Fruit fly (Drosophila melanogaster) whole organism, embryonic: Measurements from ENCODE around the gene shd.

Experiments
- Atf-2 ChIP-seq: fragments of 200-800 bp; sonication (Bioruptor generic); optimal IDR thresholded peaks from 2 replicates; lab custom pipeline; 2016; ENCODE audit warnings: missing biosample characterization, missing genetic modification characterization
- Awh ChIP-seq: fragments of 200-800 bp; sonication (Bioruptor generic); IDR thresholded peaks from 2 replicates; pipeline ENCODE4, ENCODE4 v1.3.6; 2022; ENCODE audit warnings: missing biosample characterization, missing genetic modification characterization
- CG11398 ChIP-seq: fragments of 200-800 bp; sonication (Bioruptor generic); optimal IDR thresholded peaks from 2 replicates; lab custom pipeline; 2016; ENCODE audit warnings: missing biosample characterization, missing genetic modification characterization
- CG12391 ChIP-seq: fragments of 200-800 bp; sonication (Bioruptor generic); optimal IDR thresholded peaks from 3 replicates; lab custom pipeline; 2018; ENCODE audit warnings: missing biosample characterization, mild to moderate bottlenecking, missing genetic modification characterization, moderate library complexity
- CG15479 ChIP-seq: fragments of 200-800 bp; sonication (Bioruptor generic); optimal IDR thresholded peaks from 3 replicates; lab custom pipeline; 2019; ENCODE audit warnings: missing biosample characterization, mild to moderate bottlenecking, missing genetic modification characterization, moderate library complexity
- CG17385 ChIP-seq: fragments of 200-800 bp; sonication (Bioruptor generic); optimal IDR thresholded peaks from 3 replicates; lab custom pipeline; 2018; ENCODE audit warnings: missing biosample characterization, mild to moderate bottlenecking, missing genetic modification characterization
- CG17829 ChIP-seq: fragments of 200-800 bp; optimal IDR thresholded peaks from 2 replicates; lab custom pipeline; 2019; ENCODE audit warnings: missing biosample characterization, mild to moderate bottlenecking, missing genetic modification characterization, moderate library complexity
- CG1832 ChIP-seq: fragments of 200-800 bp; sonication (Bioruptor generic); optimal IDR thresholded peaks from 2 replicates; lab custom pipeline; 2017; ENCODE audit warnings: missing biosample characterization, mild to moderate bottlenecking, missing genetic modification characterization, inconsistent platforms
- CG2199 ChIP-seq: fragments of 200-800 bp; sonication (Bioruptor generic); IDR thresholded peaks from 3 replicates; pipeline ENCODE4 v1.3.6; 2022; ENCODE audit warnings: missing biosample characterization, missing genetic modification characterization
- CG2712 ChIP-seq: fragments of 200-800 bp; optimal IDR thresholded peaks from 3 replicates; lab custom pipeline; 2019; ENCODE audit warnings: missing biosample characterization, mild to moderate bottlenecking, missing genetic modification characterization, moderate library complexity
- CG3065 ChIP-seq: fragments of 200-800 bp; sonication (Bioruptor generic); optimal IDR thresholded peaks from 2 replicates; lab custom pipeline; 2016; ENCODE audit warnings: missing biosample characterization, missing genetic modification characterization
- CG31388 ChIP-seq: fragments of 200-800 bp; sonication (Bioruptor generic); optimal IDR thresholded peaks from 2 replicates; lab custom pipeline; 2016; ENCODE audit warnings: missing biosample characterization, missing genetic modification characterization
- CG3726 ChIP-seq: fragments of 200-800 bp; sonication (Bioruptor generic); IDR thresholded peaks from 3 replicates; pipeline ENCODE4, ENCODE4 v1.3.6; 2022; ENCODE audit warnings: missing biosample characterization, missing genetic modification characterization
- CG7271 ChIP-seq: fragments of 200-800 bp; sonication (Bioruptor generic); optimal IDR thresholded peaks from 2 replicates; lab custom pipeline; 2018; ENCODE audit warnings: missing biosample characterization, mild to moderate bottlenecking, missing genetic modification characterization, moderate library complexity
- CG8281 ChIP-seq: fragments of 200-800 bp; sonication (Bioruptor generic); optimal IDR thresholded peaks from 2 replicates; lab custom pipeline; 2018; ENCODE audit warnings: missing biosample characterization, mild to moderate bottlenecking, missing genetic modification characterization, moderate library complexity
- CoRest ChIP-seq: fragments of 200-800 bp; sonication (Bioruptor generic); optimal IDR thresholded peaks from 3 replicates; lab custom pipeline; 2018; ENCODE audit warnings: missing biosample characterization, mild to moderate bottlenecking, missing genetic modification characterization, moderate library complexity
- Deaf1 ChIP-seq: fragments of 200-800 bp; optimal IDR thresholded peaks from 3 replicates; lab custom pipeline; 2019; ENCODE audit warnings: missing biosample characterization, mild to moderate bottlenecking, missing genetic modification characterization, moderate library complexity
- Dek ChIP-seq: fragments of 200-800 bp; sonication (Bioruptor generic); optimal IDR thresholded peaks from 3 replicates; lab custom pipeline; 2019; ENCODE audit warnings: missing biosample characterization, mild to moderate bottlenecking, missing genetic modification characterization, moderate library complexity
- Dp ChIP-seq: fragments of 200-800 bp; sonication (Bioruptor generic); optimal IDR thresholded peaks from 2 replicates; lab custom pipeline; 2018; ENCODE audit warnings: missing biosample characterization, mild to moderate bottlenecking, missing genetic modification characterization, moderate library complexity
- Eip74EF ChIP-seq, 2 experiments: fragments of 200-800 bp in 1 of 2; fragments of >200 bp in 1 of 2; sonication (Bioruptor generic) in 1 of 2; optimal IDR thresholded peaks; 2 replicates each; lab custom pipeline; 2017 to 2019; ENCODE audit warnings: missing biosample characterization in 2 of 2, missing genetic modification characterization in 2 of 2, mild to moderate bottlenecking in 1 of 2, moderate library complexity in 1 of 2
- H15 ChIP-seq: fragments of 200-800 bp; sonication (Bioruptor generic); IDR thresholded peaks from 3 replicates; pipeline ENCODE4 v1.3.6; 2022; ENCODE audit warnings: missing biosample characterization, missing genetic modification characterization
- Jarid2 ChIP-seq: fragments of 200-800 bp; sonication (Bioruptor generic); optimal IDR thresholded peaks from 3 replicates; lab custom pipeline; 2017; ENCODE audit warnings: mild to moderate bottlenecking, missing biosample characterization, missing genetic modification reagents, missing genetic modification characterization
- Kr ChIP-seq: fragments of 200-800 bp; sonication (Bioruptor generic); optimal IDR thresholded peaks from 2 replicates; lab custom pipeline; 2017; ENCODE audit warnings: missing biosample characterization, mild to moderate bottlenecking, missing genetic modification characterization
- Med ChIP-seq: fragments of 200-800 bp; sonication (Bioruptor generic); peaks from one replicate; lab custom pipeline; 2016; ENCODE audit warnings: missing biosample characterization, missing genetic modification characterization, mild to moderate bottlenecking, inconsistent platforms, moderate library complexity
- Mrtf ChIP-seq: fragments of 200-800 bp; sonication (Bioruptor generic); IDR thresholded peaks from 3 replicates; pipeline ENCODE4 v1.3.6; 2022; ENCODE audit warnings: missing biosample characterization, missing genetic modification characterization
- Nf-YC ChIP-seq: fragments of 200-800 bp; optimal IDR thresholded peaks from 3 replicates; lab custom pipeline; 2019; ENCODE audit warnings: missing biosample characterization, mild to moderate bottlenecking, missing genetic modification characterization, moderate library complexity
- Xrp1 ChIP-seq: fragments of 200-800 bp; sonication (Bioruptor generic); IDR thresholded peaks from 2 replicates; pipeline ENCODE4 v1.3.6; 2022; ENCODE audit warnings: missing biosample characterization, missing genetic modification characterization
- abd-A ChIP-seq: fragments of 200-800 bp; sonication (Bioruptor generic); optimal IDR thresholded peaks from 3 replicates; lab custom pipeline; 2019; ENCODE audit warnings: missing biosample characterization, mild to moderate bottlenecking, missing genetic modification characterization, moderate library complexity
- ash1 ChIP-seq: fragments of 200-800 bp; sonication (Bioruptor generic); optimal IDR thresholded peaks from 2 replicates; lab custom pipeline; 2018; ENCODE audit warnings: missing biosample characterization, mild to moderate bottlenecking, missing genetic modification characterization
- chinmo ChIP-seq: fragments of 200-800 bp; sonication (Bioruptor generic); IDR thresholded peaks from 4 replicates; pipeline ENCODE4 v1.3.6; 2022; ENCODE audit warnings: missing biosample characterization, missing genetic modification characterization; ENCODE audit not compliant: partially characterized antibody
- dmrt11E ChIP-seq: fragments of 200-800 bp; sonication (Bioruptor generic); optimal IDR thresholded peaks from 3 replicates; lab custom pipeline; 2018; ENCODE audit warnings: missing biosample characterization, mild to moderate bottlenecking, missing genetic modification characterization, moderate library complexity
- esg ChIP-seq: fragments of 200-800 bp; sonication (Bioruptor generic); conservative IDR thresholded peaks from 2 replicates; pipeline ENCODE4 v1.3.6; 2022; ENCODE audit warnings: missing biosample characterization, missing genetic modification characterization
- fd64A ChIP-seq: fragments of 200-800 bp; sonication (Bioruptor generic); optimal IDR thresholded peaks from 3 replicates; lab custom pipeline; 2018; ENCODE audit warnings: missing biosample characterization, mild to moderate bottlenecking, missing genetic modification characterization
- gce ChIP-seq: fragments of 200-800 bp; sonication (Bioruptor generic); IDR thresholded peaks from 3 replicates; pipeline ENCODE4 v1.3.6; 2022; ENCODE audit warnings: missing biosample characterization, missing genetic modification characterization
- grn ChIP-seq: fragments of 200-800 bp; sonication (Bioruptor generic); optimal IDR thresholded peaks from 3 replicates; lab custom pipeline; 2017; ENCODE audit warnings: missing biosample characterization, missing genetic modification characterization
- ham ChIP-seq: fragments of 200-800 bp; sonication (Bioruptor generic); IDR thresholded peaks from 2 replicates; pipeline ENCODE4 v1.3.6; 2022; ENCODE audit warnings: missing biosample characterization, missing genetic modification characterization
- jing ChIP-seq: fragments of 200-800 bp; sonication (Bioruptor generic); optimal IDR thresholded peaks from 2 replicates; lab custom pipeline; 2018; ENCODE audit warnings: missing biosample characterization, mild to moderate bottlenecking, missing genetic modification characterization
- kah ChIP-seq: fragments of 200-800 bp; sonication (Bioruptor generic); optimal IDR thresholded peaks from 2 replicates; lab custom pipeline; 2018; ENCODE audit warnings: missing biosample characterization, mild to moderate bottlenecking, missing genetic modification characterization
- klu ChIP-seq: fragments of 200-800 bp; sonication (Bioruptor generic); IDR thresholded peaks from 2 replicates; pipeline ENCODE4 v1.3.6; 2022; ENCODE audit warnings: missing biosample characterization, missing genetic modification characterization
- peb ChIP-seq: fragments of 200-800 bp; sonication (Bioruptor generic); IDR thresholded peaks from 2 replicates; pipeline ENCODE4 v1.3.6; 2022; ENCODE audit warnings: missing biosample characterization, missing genetic modification characterization
- pum ChIP-seq: fragments of 200-800 bp; sonication (Bioruptor generic); optimal IDR thresholded peaks from 2 replicates; lab custom pipeline; 2016; ENCODE audit warnings: missing biosample characterization, missing genetic modification characterization
- sd ChIP-seq: fragments of 200-800 bp; sonication (Bioruptor generic); optimal IDR thresholded peaks from 3 replicates; lab custom pipeline; 2018; ENCODE audit warnings: missing biosample characterization, mild to moderate bottlenecking, missing genetic modification characterization, moderate library complexity
- seq ChIP-seq: fragments of 200-800 bp; sonication (Bioruptor generic); IDR thresholded peaks from 2 replicates; pipeline ENCODE4 v1.3.6; 2022; ENCODE audit warnings: missing biosample characterization, missing genetic modification characterization
- sima ChIP-seq: fragments of 200-800 bp; sonication (Bioruptor generic); optimal IDR thresholded peaks from 2 replicates; lab custom pipeline; 2016; ENCODE audit warnings: missing biosample characterization, missing genetic modification characterization
- sqz ChIP-seq: fragments of 200-800 bp; sonication (Bioruptor generic); optimal IDR thresholded peaks from 3 replicates; lab custom pipeline; 2018; ENCODE audit warnings: missing biosample characterization, mild to moderate bottlenecking, missing genetic modification characterization
- tio ChIP-seq: fragments of 200-800 bp; sonication (Bioruptor generic); optimal IDR thresholded peaks from 2 replicates; lab custom pipeline; 2017; ENCODE audit warnings: missing biosample characterization, missing genetic modification characterization, inconsistent platforms
- tll ChIP-seq, 2 experiments: fragments of 200-800 bp in 1 of 2; fragments of >200 bp in 1 of 2; sonication (Bioruptor generic) in 1 of 2; optimal IDR thresholded peaks; 2 replicates each; lab custom pipeline; 2017 to 2019; ENCODE audit warnings: missing biosample characterization in 2 of 2, missing genetic modification characterization in 2 of 2, mild to moderate bottlenecking in 1 of 2, moderate library complexity in 1 of 2
- unc-4 ChIP-seq: fragments of 200-800 bp; sonication (Bioruptor generic); IDR thresholded peaks from 2 replicates; pipeline ENCODE4 v1.3.6; 2022; ENCODE audit warnings: missing biosample characterization, missing genetic modification characterization; ENCODE audit not compliant: partially characterized antibody
- vvl ChIP-seq: fragments of 200-800 bp; sonication (Bioruptor generic); IDR thresholded peaks from 2 replicates; pipeline ENCODE4 v1.3.6; 2022; ENCODE audit warnings: missing biosample characterization, missing genetic modification characterization
- zen ChIP-seq: fragments of 200-800 bp; sonication (Bioruptor generic); optimal IDR thresholded peaks from 3 replicates; lab custom pipeline; 2018; ENCODE audit warnings: missing biosample characterization, mild to moderate bottlenecking, missing genetic modification characterization, moderate library complexity
- zf30C ChIP-seq: fragments of 200-800 bp; sonication (Bioruptor generic); optimal IDR thresholded peaks from 3 replicates; lab custom pipeline; 2018; ENCODE audit warnings: missing biosample characterization, mild to moderate bottlenecking, missing genetic modification characterization

Gene shd

DNA sequence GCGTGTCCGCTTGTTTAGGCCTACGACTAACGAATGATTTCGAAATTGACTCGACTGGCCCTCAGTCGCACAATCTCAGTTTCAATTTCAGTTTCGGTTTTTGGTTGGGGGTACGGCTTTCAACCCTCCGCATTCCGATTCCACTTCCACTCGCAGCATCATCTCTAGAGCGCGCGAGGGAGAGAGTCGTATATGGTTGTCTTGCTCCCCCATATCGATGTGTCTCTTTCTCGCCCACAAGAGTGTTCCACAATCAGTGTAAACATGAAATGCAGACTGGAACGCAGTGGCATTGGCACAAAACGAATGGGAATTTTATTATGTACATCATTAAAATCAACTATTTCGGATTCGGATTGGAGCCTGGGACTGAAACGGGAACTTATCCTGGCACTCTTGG, 14.8 kb upstream of the shd start, which contains the start of gene HGTX (continued):
- TF ChIP-seq pum (GFP tag; lab: Kevin White, UChicago) (no peak), CG3726 (GFP tag; lab: Robert Waterston, UW) (no peak), Med (peak; percentile 37), tll (GFP tag; optimal IDR thresholded peaks at IDR 0.05; lab: Kevin White, UChicago) (peak; percentile 56 to 60), Mrtf (no peak), dmrt11E (tag; lab: Kevin White, UChicago) (no peak), tio (GFP tag; lab: Kevin White, UChicago) (no peak), Nf-YC (tag; lab: Kevin White, UChicago) (peak; percentile 95), klu (GFP tag; lab: Robert Waterston, UW) (no peak), Awh (GFP tag; lab: Robert Waterston, UW) (no peak), CG2199 (GFP tag; lab: Robert Waterston, UW) (peak; percentile 81; the same call in 2 of the 3 replicates), CoRest (tag; lab: Kevin White, UChicago) (peak; percentile 21), Kr (GFP tag; lab: Kevin White, UChicago) (no peak), CG11398 (no peak), peb (no peak), Atf-2 (GFP tag; lab: Kevin White, UChicago) (no peak), vvl (GFP tag; lab: Robert Waterston, UW) (no peak), unc-4 (no peak), ash1 (no peak), CG31388 (GFP tag; lab: Kevin White, UChicago) (no peak), CG3065 (GFP tag; lab: Kevin White, UChicago) (peak; percentile 11), CG1832 (GFP tag; lab: Kevin White, UChicago) (peak; percentile 96), Jarid2 (GFP tag; lab: Kevin White, UChicago) (peak; percentile 68), Xrp1 (GFP tag; lab: Robert Waterston, UW) (no peak), sima (GFP tag; lab: Kevin White, UChicago) (no peak), esg (GFP tag; lab: Robert Waterston, UW) (no peak), zen (tag; lab: Kevin White, UChicago) (peak; percentile 60), Deaf1 (tag; lab: Kevin White, UChicago) (peak; percentile 43), grn (no peak), seq (peak; percentile 70), Dp (GFP tag; lab: Kevin White, UChicago) (no peak), CG12391 (tag; lab: Kevin White, UChicago) (no peak), CG8281 (tag; lab: Kevin White, UChicago) (no peak), gce (GFP tag; lab: Robert Waterston, UW) (no peak), ham (GFP tag; lab: Robert Waterston, UW) (no peak), chinmo (GFP tag; lab: Robert Waterston, UW) (0 out of 4 replicates have a peak, but pooled peaks have one; percentile 68), jing (GFP tag; lab: Kevin White, UChicago) (no peak), Eip74EF (GFP tag; optimal IDR thresholded peaks at IDR 0.05; lab: Kevin White, UChicago) (no peak), Dek (tag; lab: Kevin White, UChicago) (no peak), sd (tag; lab: Kevin White, UChicago) (peak; percentile 75), CG7271 (tag; lab: Kevin White, UChicago) (no peak), CG17829 (peak; percentile 33), sqz (GFP tag; lab: Kevin White, UChicago) (no peak), CG2712 (peak; percentile 25), kah (no peak), abd-A (tag; lab: Kevin White, UChicago) (peak; percentile 58), zf30C (GFP tag; lab: Kevin White, UChicago) (peak; percentile 0), CG15479 (GFP tag; lab: Kevin White, UChicago) (peak; percentile 30), fd64A (GFP tag; lab: Kevin White, UChicago) (no peak), CG17385 (GFP tag; lab: Kevin White, UChicago) (no peak), H15 (no peak)
